Worm (Caenorhabditis elegans) whole organism, L4/young adult: ENCODE data around the gene F35C5.1.

ENCODE experiments used
- W03F9.2 ChIP-seq: fragments of 150-350 bp; optimal IDR thresholded peaks from 2 replicates; lab custom pipeline; 2014; ENCODE audit warnings: missing biosample characterization, missing genetic modification characterization
- dao-5 ChIP-seq: sonication (generic microtip); optimal IDR thresholded peaks from 2 replicates; lab custom pipeline; 2016; ENCODE audit warnings: missing genotype, missing genetic modification characterization, moderate library complexity, missing compliant biosample characterization
- him-1 ChIP-seq: sonication (generic microtip); optimal IDR thresholded peaks from 2 replicates; lab custom pipeline; 2016; ENCODE audit warnings: missing genotype, missing genetic modification reagents, missing genetic modification characterization, missing compliant biosample characterization

- TF ChIP-seq him-1 (tag; lab: Kevin White, UChicago) (no peak), W03F9.2 (tag; lab: Kevin White, UChicago) (no peak), dao-5 (tag; lab: Kevin White, UChicago) (no peak)
These were observed 14.6 kb downstream of the F35C5.1 start, which contains the start of the genes clec-62 and clec-63 for ce11 chrII:12895078-12895670.
